Worm (Caenorhabditis elegans): ENCODE measurements around the gene sri-54.

sri-54 gene

ce11 chrII:3158985-3159384, 21.3 kb upstream of the sri-54 start, which contains the start of gene sri-34:
TSS of gene sri-34 (minus strand) at chrII:3159085.
- TF ChIP-seq mdl-1 (tag; optimal IDR thresholded peaks at IDR 0.05): no peak
- TF ChIP-seq lin-15B (tag; optimal IDR thresholded peaks at IDR 0.05): no peak
- TF ChIP-seq nhr-43 (tag; optimal IDR thresholded peaks at IDR 0.05; ENCODE audit: poor library complexity, severe bottlenecking): no peak
- TF ChIP-seq nhr-12 (tag; optimal IDR thresholded peaks at IDR 0.05): no peak
- TF ChIP-seq nhr-237 (tag; optimal IDR thresholded peaks at IDR 0.05): no peak
- no peak for TF ChIP-seq pqm-1 (tag; optimal IDR thresholded peaks at IDR 0.05)
- TF ChIP-seq fkh-10 (GFP tag; optimal IDR thresholded peaks at IDR 0.05): no peak
- TF ChIP-seq mml-1 (tag; optimal IDR thresholded peaks at IDR 0.05): no peak
- no peak for TF ChIP-seq fos-1 (tag; optimal IDR thresholded peaks at IDR 0.05)
- no peak for TF ChIP-seq hmg-11 (tag; optimal IDR thresholded peaks at IDR 0.05)
- no peak for TF ChIP-seq eor-1 (tag; optimal IDR thresholded peaks at IDR 0.05)
- TF ChIP-seq nhr-28 (tag; optimal IDR thresholded peaks at IDR 0.05): no peak

- TF ChIP-seq ztf-11 (tag; optimal IDR thresholded peaks at IDR 0.05): no peak
- TF ChIP-seq nhr-25 (tag; optimal IDR thresholded peaks at IDR 0.05): no peak
- no peak for TF ChIP-seq egl-27 (tag; optimal IDR thresholded peaks at IDR 0.05)
- TF ChIP-seq mdl-1 (tag; optimal IDR thresholded peaks at IDR 0.05): no peak
- no peak for TF ChIP-seq snpc-4 (tag; optimal IDR thresholded peaks at IDR 0.05)
- TF ChIP-seq nhr-11 (tag; optimal IDR thresholded peaks at IDR 0.05): no peak
- TF ChIP-seq hmg-11 (tag; optimal IDR thresholded peaks at IDR 0.05): no peak
- no peak for TF ChIP-seq eor-1 (tag; optimal IDR thresholded peaks at IDR 0.05)
- no peak for TF ChIP-seq egl-5 (tag; optimal IDR thresholded peaks at IDR 0.05)
- TF ChIP-seq lsy-12 (tag; optimal IDR thresholded peaks at IDR 0.05): no peak
- TF ChIP-seq aly-2 (tag; optimal IDR thresholded peaks at IDR 0.05): no peak
Measured at ce11 chrII:3156749-3157148, 19.0 kb upstream of the sri-54 start, which contains the start of gene sri-33. TSS of gene sri-33 (minus strand) at chrII:3156849.

ce11 chrII:3154383-3154782, 16.7 kb upstream of the sri-54 start, which contains the start of gene sri-32:
TSS of gene sri-32 (minus strand) at chrII:3154483.
- TF ChIP-seq elt-3 (tag; optimal IDR thresholded peaks at IDR 0.05) (no peak), lin-15B (tag; optimal IDR thresholded peaks at IDR 0.05) (no peak), nhr-76 (tag; optimal IDR thresholded peaks at IDR 0.05) (no peak), unc-62 (GFP tag; optimal IDR thresholded peaks at IDR 0.05) (no peak), ztf-11 (tag; optimal IDR thresholded peaks at IDR 0.05) (no peak), nhr-28 (tag; optimal IDR thresholded peaks at IDR 0.05) (no peak), ceh-28 (tag; optimal IDR thresholded peaks at IDR 0.05) (no peak), nhr-25 (tag; optimal IDR thresholded peaks at IDR 0.05) (no peak), nhr-11 (tag; optimal IDR thresholded peaks at IDR 0.05) (no peak), egl-27 (tag; optimal IDR thresholded peaks at IDR 0.05) (no peak)

ce11 chrII:3151615-3152014, 13.9 kb upstream of the sri-54 start, which contains the start of the genes T10D4.14 and T10D4.19:
TSS of gene T10D4.14 (minus strand) at chrII:3151715.
TSS of gene T10D4.19 (plus strand) at chrII:3151918.
- TF ChIP-seq fkh-2 (tag; optimal IDR thresholded peaks at IDR 0.05) (no peak), nhr-76 (tag; optimal IDR thresholded peaks at IDR 0.05) (no peak), egl-27 (tag; optimal IDR thresholded peaks at IDR 0.05) (no peak), sea-2 (GFP tag; optimal IDR thresholded peaks at IDR 0.05) (no peak), ceh-82 (tag; optimal IDR thresholded peaks at IDR 0.05) (no peak), lsy-12 (tag; optimal IDR thresholded peaks at IDR 0.05) (no peak), skn-1 (tag; optimal IDR thresholded peaks at IDR 0.05) (no peak), zag-1 (tag; optimal IDR thresholded peaks at IDR 0.05) (no peak), nfya-1 (tag; optimal IDR thresholded peaks at IDR 0.05; ENCODE audit: insufficient read depth) (no peak)

- TF ChIP-seq nhr-43 (tag; optimal IDR thresholded peaks at IDR 0.05; ENCODE audit: poor library complexity, severe bottlenecking) (no peak), pqm-1 (tag; optimal IDR thresholded peaks at IDR 0.05) (no peak), ztf-4 (tag; optimal IDR thresholded peaks at IDR 0.05) (no peak), aly-2 (tag; optimal IDR thresholded peaks at IDR 0.05) (no peak), zag-1 (tag; optimal IDR thresholded peaks at IDR 0.05) (no peak), egl-5 (tag; optimal IDR thresholded peaks at IDR 0.05) (no peak), egl-27 (tag; optimal IDR thresholded peaks at IDR 0.05) (no peak), hmg-11 (tag; optimal IDR thresholded peaks at IDR 0.05) (no peak), lin-39 (tag; optimal IDR thresholded peaks at IDR 0.05) (no peak), nhr-67 (tag; optimal IDR thresholded peaks at IDR 0.05) (no peak), fkh-2 (tag; optimal IDR thresholded peaks at IDR 0.05) (no peak), ceh-16 (tag; optimal IDR thresholded peaks at IDR 0.05) (no peak), nhr-12 (tag; optimal IDR thresholded peaks at IDR 0.05) (no peak), mml-1 (tag; optimal IDR thresholded peaks at IDR 0.05) (no peak)
Measured at ce11 chrII:3149521-3150190, 12.0 kb upstream of the sri-54 start, which contains the start of the genes T10D4.11 and T10D4.1. TSS of gene T10D4.11 (minus strand) at chrII:3149621. TSS of gene T10D4.1 (plus strand) at chrII:3150140.
